Fruit fly (Drosophila melanogaster) whole organism, adult: ENCODE measurements around the gene CG31198.
A peak's percentile ranks its signal among the peaks of the same experiment; 100 is the strongest.

Experiments
- CG11617 ChIP-seq: fragments of 200-800 bp; sonication (Bioruptor generic); optimal IDR thresholded peaks from 2 replicates; lab custom pipeline; 2017; ENCODE audit warnings: mild to moderate bottlenecking, missing biosample characterization, missing genetic modification reagents, missing genetic modification characterization
- CG12768 ChIP-seq: fragments of 200-800 bp; sonication (Bioruptor generic); optimal IDR thresholded peaks from 2 replicates; lab custom pipeline; 2017; ENCODE audit warnings: missing biosample characterization, missing genetic modification characterization, mild to moderate bottlenecking, moderate library complexity, missing genetic modification reagents
- CG14711 ChIP-seq: fragments of 200-800 bp; sonication (Bioruptor generic); optimal IDR thresholded peaks from 2 replicates; lab custom pipeline; 2018; ENCODE audit warnings: missing biosample characterization, mild to moderate bottlenecking, missing genetic modification characterization, moderate library complexity
- CG1620 ChIP-seq: fragments of 200-800 bp; sonication (Bioruptor generic); optimal IDR thresholded peaks from 2 replicates; lab custom pipeline; 2016; ENCODE audit warnings: missing biosample characterization, missing genetic modification characterization
- CG33017 ChIP-seq: fragments of 200-800 bp; sonication (Bioruptor generic); optimal IDR thresholded peaks from 2 replicates; lab custom pipeline; 2018; ENCODE audit warnings: missing biosample characterization, mild to moderate bottlenecking, missing genetic modification characterization, moderate library complexity
- CG5204 ChIP-seq: fragments of 200-800 bp; sonication (Bioruptor generic); optimal IDR thresholded peaks from 2 replicates; lab custom pipeline; 2016; ENCODE audit warnings: missing biosample characterization, missing genetic modification characterization
- CG7045 ChIP-seq: fragments of 200-800 bp; sonication (Bioruptor generic); optimal IDR thresholded peaks from 2 replicates; lab custom pipeline; 2017; ENCODE audit warnings: missing biosample characterization, mild to moderate bottlenecking, missing genetic modification characterization
- CG7101 ChIP-seq: fragments of 200-800 bp; sonication (Bioruptor generic); optimal IDR thresholded peaks from 2 replicates; lab custom pipeline; 2018; ENCODE audit warnings: missing biosample characterization, mild to moderate bottlenecking, missing genetic modification characterization, moderate library complexity
- Clk ChIP-seq: fragments of 200-800 bp; sonication (Bioruptor generic); optimal IDR thresholded peaks from 2 replicates; lab custom pipeline; 2017; ENCODE audit warnings: missing biosample characterization, missing genetic modification characterization
- Hr96 ChIP-seq: fragments of 200-800 bp; sonication (Bioruptor generic); optimal IDR thresholded peaks from 2 replicates; lab custom pipeline; 2016; ENCODE audit warnings: missing biosample characterization, missing genetic modification characterization
- Mnt ChIP-seq: fragments of 200-800 bp; sonication (Bioruptor generic); optimal IDR thresholded peaks from 2 replicates; lab custom pipeline; 2016; ENCODE audit warnings: missing biosample characterization, mild to moderate bottlenecking, missing genetic modification characterization
- bab1 ChIP-seq: fragments of 200-800 bp; sonication (Bioruptor generic); optimal IDR thresholded peaks from 3 replicates; lab custom pipeline; 2019; ENCODE audit warnings: missing biosample characterization, mild to moderate bottlenecking, missing genetic modification characterization, moderate library complexity
- cic ChIP-seq: fragments of 200-800 bp; sonication (Bioruptor generic); optimal IDR thresholded peaks from 2 replicates; lab custom pipeline; 2017; ENCODE audit warnings: missing biosample characterization, mild to moderate bottlenecking, missing genetic modification characterization, moderate library complexity
- cnc ChIP-seq, 2 experiments: fragments of >200 bp; optimal IDR thresholded peaks; 2 replicates each; lab custom pipeline; 2017
- kay ChIP-seq: fragments of 200-800 bp; sonication (Bioruptor generic); peaks from one replicate; lab custom pipeline; 2016; ENCODE audit warnings: missing biosample characterization, missing genetic modification characterization, borderline replicate concordance
- ovo ChIP-seq: fragments of 200-800 bp; sonication (Bioruptor generic); optimal IDR thresholded peaks from 2 replicates; lab custom pipeline; 2016; ENCODE audit warnings: missing biosample characterization, missing genetic modification characterization
- pad ChIP-seq: fragments of 200-800 bp; sonication (Bioruptor generic); optimal IDR thresholded peaks from 3 replicates; lab custom pipeline; 2017; ENCODE audit warnings: missing biosample characterization, missing genetic modification characterization, mild to moderate bottlenecking, moderate library complexity, missing genetic modification reagents
- tj ChIP-seq: fragments of 200-800 bp; sonication (Bioruptor generic); optimal IDR thresholded peaks from 3 replicates; lab custom pipeline; 2017; ENCODE audit warnings: missing biosample characterization, mild to moderate bottlenecking, missing genetic modification characterization, moderate library complexity
- toe ChIP-seq: fragments of 200-800 bp; sonication (Bioruptor generic); optimal IDR thresholded peaks from 2 replicates; lab custom pipeline; 2016; ENCODE audit warnings: missing biosample characterization, missing genetic modification characterization

The CG31198 gene

DNA sequence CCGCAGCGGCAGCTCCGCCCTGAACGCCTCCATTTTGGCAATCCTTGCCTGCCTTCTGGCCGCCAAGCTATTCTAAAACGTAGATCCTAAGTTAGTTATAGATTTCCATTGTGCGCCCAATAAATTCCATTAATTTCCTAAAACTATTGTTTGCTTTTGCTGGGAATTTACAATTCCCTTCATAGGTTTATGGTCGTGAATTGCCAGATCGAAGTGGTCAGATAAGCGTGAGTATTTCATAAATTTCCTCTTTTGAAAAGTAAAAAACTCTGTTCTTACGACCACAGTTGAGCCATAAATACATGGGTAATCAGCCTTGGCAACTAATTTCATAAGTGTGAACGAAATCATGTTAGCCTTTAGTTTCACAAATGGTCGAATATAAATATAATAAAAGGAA is 1.0 kb upstream of the CG31198 start:
- peak; percentile 52 for TF ChIP-seq kay (GFP tag; lab: Kevin White, UChicago)
- TF ChIP-seq CG1620 (GFP tag; lab: Kevin White, UChicago): no peak

DNA sequence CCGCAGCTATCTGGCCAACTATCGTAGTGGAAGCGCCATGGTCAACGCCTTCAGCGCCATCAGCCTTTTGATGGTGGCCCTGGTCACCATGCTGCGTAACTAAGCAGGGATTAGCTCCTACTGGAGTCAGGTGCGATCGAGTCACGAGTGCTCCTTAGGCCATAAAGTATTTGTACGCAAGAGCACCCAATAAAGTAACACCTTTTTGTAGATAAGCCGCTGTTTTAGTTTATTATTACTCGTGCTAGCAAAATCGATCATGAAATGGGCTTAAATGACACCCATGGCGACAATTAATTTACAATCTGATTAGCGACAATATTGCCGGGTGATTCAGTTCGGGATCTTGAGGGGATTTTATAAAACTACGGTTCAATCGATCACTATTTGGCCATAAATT is 3.4 kb downstream of the CG31198 start:
- TF ChIP-seq CG7101 (no peak), Clk (no peak), cic (peak; percentile 66), Mnt (GFP tag; lab: Kevin White, UChicago) (no peak), CG33017 (tag; lab: Kevin White, UChicago) (no peak), CG1620 (GFP tag; lab: Kevin White, UChicago) (no peak), CG14711 (no peak), toe (GFP tag; lab: Kevin White, UChicago) (no peak), CG12768 (GFP tag; lab: Kevin White, UChicago) (no peak)

DNA sequence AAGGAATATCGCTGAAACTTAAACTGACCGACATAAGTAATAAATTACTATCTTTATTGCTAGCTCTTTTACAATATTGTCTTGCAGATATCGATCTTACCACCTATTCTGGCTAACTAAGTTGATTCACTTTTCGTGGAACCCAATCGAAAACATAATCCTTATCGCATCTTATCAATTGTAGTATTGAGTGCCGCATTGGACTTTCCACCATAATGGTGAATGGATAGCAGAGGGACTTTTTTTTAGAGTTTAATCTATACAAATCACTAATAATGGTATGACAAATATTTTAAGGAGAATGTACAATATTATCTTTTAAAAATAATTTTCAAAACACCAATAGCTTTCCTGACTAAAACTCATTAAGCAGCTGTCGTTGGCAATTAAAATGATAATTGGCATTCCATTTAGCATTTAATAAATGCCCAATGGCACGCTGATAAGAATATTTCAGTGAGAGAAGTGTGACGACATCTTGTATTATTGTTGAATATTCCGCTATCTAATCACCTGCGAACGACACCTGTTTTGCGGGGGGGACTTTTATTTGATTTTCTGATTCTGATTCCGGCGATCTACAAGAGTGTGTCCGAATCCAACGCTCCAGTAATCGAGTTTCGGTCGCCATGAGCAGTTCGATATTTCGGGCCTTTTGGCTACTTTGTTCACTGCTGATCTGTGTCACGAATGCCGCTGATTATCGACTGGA is 4.2 kb downstream of the CG31198 start, which contains the start of gene CG42335:
CG42335 (plus strand) TSS at position 620 of the 712 bp plus-strand sequence.
- TF ChIP-seq CG33017 (tag; lab: Kevin White, UChicago) (no peak), toe (GFP tag; lab: Kevin White, UChicago) (no peak), cic (peak; percentile 5), kay (GFP tag; lab: Kevin White, UChicago) (peak; percentile 56)

DNA sequence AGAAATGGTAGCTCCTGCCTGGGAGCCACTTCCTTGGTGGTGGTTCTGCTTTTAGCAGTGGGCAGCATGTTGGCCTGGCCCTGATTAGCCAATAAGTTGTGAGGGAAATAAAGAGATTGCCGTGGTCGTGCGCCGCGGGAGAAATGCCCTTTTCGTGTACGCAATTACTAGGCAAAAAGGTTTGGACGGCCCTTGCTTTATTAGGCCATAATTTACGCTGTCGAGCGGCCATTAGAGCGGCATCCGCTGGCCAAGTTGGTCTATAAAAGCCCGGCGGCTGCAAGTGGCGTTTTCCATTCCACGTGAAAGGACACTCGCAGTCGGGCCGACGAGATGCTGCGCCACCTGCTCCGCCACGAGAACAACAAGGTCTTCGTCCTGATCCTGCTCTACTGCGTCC is 15.1 kb downstream of the CG31198 start, which contains the start of gene Burs:
Burs (plus strand) TSS at position 301 of the 400 bp plus-strand sequence.
- TF ChIP-seq CG7045 (GFP tag; lab: Kevin White, UChicago): no peak

DNA sequence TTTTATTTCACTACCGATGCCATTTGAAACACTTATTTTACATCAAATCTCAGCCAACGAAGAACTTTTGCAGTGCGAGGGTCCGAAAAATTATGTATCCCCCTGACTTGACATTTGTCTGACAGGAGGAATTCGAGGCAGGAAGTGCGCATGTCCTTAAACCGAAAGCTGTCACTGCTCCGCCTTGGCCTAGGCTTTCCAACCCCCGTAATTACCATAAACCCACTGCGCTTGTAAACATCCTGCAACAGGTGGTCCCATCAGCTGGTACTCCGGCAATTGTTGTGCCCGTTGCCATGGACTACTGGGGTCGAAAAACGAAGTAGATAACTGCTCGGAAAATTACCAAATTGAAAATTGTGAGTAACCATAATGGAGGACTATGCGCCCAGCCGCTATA is 21.6 kb downstream of the CG31198 start, which contains the start of the genes GABA-B-R2 and CG6800:
GABA-B-R2 (minus strand) TSS at position 75 of the 400 bp plus-strand sequence.
CG6800 (plus strand) TSS at position 373 of the 400 bp plus-strand sequence.
- TF ChIP-seq CG7045 (GFP tag; lab: Kevin White, UChicago) (no peak), CG12768 (GFP tag; lab: Kevin White, UChicago) (no peak), Clk (no peak), Hr96 (no peak)

DNA sequence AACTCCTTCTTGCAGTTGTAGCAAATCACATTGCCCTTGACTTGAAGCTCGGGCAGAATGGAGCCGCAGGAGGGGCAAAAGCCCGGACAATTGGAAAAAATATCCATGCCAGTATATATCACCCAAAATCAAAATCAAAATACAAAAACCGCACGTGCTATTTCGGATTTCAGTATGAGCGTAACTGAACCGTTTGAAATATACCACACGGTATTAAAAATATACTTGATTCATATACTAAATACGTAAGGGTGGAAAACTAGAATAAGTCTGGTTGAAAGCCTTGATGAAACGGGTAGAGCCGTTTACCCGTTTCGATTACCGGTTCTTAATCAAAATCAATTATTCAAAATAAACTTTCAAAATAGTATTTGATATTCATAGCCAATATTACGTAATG is 23.5 kb downstream of the CG31198 start, which contains the start of gene Polr1H:
Polr1H (minus strand) TSS at position 188 of the 400 bp plus-strand sequence.
- TF ChIP-seq CG14711: no peak
- TF ChIP-seq Mnt (GFP tag; lab: Kevin White, UChicago): peak; percentile 97
- no peak for TF ChIP-seq CG7045 (GFP tag; lab: Kevin White, UChicago)
- TF ChIP-seq bab1 (GFP tag; lab: Kevin White, UChicago): peak; percentile 44
- no peak for TF ChIP-seq CG7101
- no peak for TF ChIP-seq tj
- no peak for TF ChIP-seq CG12768 (GFP tag; lab: Kevin White, UChicago)
- peak; percentile 10 for TF ChIP-seq kay (GFP tag; lab: Kevin White, UChicago)
- no peak for TF ChIP-seq toe (GFP tag; lab: Kevin White, UChicago)
- TF ChIP-seq cnc (optimal IDR thresholded peaks at IDR 0.05; lab: Kevin White, UChicago): no peak

DNA sequence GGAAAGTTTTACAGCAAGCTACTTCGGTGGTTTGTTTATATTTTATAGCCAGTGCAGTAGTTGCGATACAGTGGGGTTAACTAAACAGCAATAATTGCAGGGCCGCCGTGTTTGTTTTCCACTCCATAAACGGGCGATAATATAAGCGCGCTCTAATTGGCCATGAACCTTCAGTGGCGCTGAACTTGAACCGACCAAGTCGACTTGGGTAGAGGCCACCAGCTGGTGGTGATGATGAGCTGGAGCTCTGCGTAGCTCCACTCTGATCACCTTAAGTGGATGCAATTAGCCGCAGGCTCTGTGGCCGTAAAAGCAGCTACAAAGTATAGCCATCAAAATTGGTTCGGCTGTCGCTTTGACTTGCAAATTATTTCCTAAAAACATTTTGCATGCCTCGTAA is 26.0 kb downstream of the CG31198 start:
- TF ChIP-seq CG12768 (GFP tag; lab: Kevin White, UChicago) (peak; percentile 14), cnc (optimal IDR thresholded peaks at IDR 0.05; lab: Kevin White, UChicago) (no peak), ovo (GFP tag; lab: Kevin White, UChicago) (no peak), bab1 (GFP tag; lab: Kevin White, UChicago) (no peak), CG11617 (no peak), Mnt (GFP tag; lab: Kevin White, UChicago) (no peak)

DNA sequence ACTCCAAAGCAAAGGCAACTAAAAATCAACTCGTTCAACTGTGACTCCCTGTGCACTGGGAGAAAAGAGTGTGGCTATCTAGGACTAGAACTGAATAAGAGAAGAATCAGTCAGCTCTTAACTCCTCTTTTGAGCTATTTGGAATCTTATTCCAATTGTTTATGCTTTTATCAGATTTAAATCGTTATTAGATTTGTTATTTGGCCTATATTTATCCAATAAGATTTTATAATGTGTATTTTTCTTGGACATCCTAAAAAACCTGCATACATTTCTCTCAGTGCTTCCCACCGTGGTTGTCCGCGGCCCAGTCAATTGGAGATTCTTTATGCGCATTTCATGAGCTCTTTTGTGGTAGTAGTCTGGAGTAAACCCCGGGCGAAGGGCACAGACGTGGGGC is 27.3 kb downstream of the CG31198 start:
- TF ChIP-seq pad (no peak), CG12768 (GFP tag; lab: Kevin White, UChicago) (no peak), toe (GFP tag; lab: Kevin White, UChicago) (no peak), CG1620 (GFP tag; lab: Kevin White, UChicago) (no peak), CG5204 (GFP tag; lab: Kevin White, UChicago) (no peak), cic (no peak), kay (GFP tag; lab: Kevin White, UChicago) (no peak), Hr96 (no peak), CG11617 (no peak), ovo (GFP tag; lab: Kevin White, UChicago) (no peak), tj (no peak), CG14711 (no peak), CG7101 (no peak), bab1 (GFP tag; lab: Kevin White, UChicago) (no peak)
